Worm (Caenorhabditis elegans) whole organism, young adult: Measurements from ENCODE around the gene K03A11.4.
"Not testable (repeated sequence)": the region's sequence is repeated elsewhere in the genome, so short reads cannot be mapped to it uniquely, and the experiment has no call there.

Experiments
- B0261.1 ChIP-seq: sonication (generic microtip); optimal IDR thresholded peaks from 2 replicates; lab custom pipeline; 2016; ENCODE audit warnings: mild to moderate bottlenecking, missing genetic modification characterization, moderate library complexity, missing compliant biosample characterization
- C17E4.6 ChIP-seq: fragments of 200-800 bp; sonication (Bioruptor generic); IDR thresholded peaks from 2 replicates; pipeline ENCODE4 v1.3.6; 2022; ENCODE audit warnings: missing genetic modification reagents, missing genetic modification characterization, missing compliant biosample characterization
- ama-1 ChIP-seq, 3 experiments: fragments of 150-350 bp in 1 of 3; sonication (generic microtip) in 2 of 3; optimal IDR thresholded peaks; 2 replicates each; lab custom pipeline; 2014 to 2018; ENCODE audit warnings: missing biosample characterization in 2 of 3, missing genetic modification characterization in 2 of 3, missing genetic modification reagents in 2 of 3
- attf-5 ChIP-seq: fragments of 200-800 bp; sonication (Bioruptor generic); optimal IDR thresholded peaks from 2 replicates; lab custom pipeline; 2018; ENCODE audit warnings: mild to moderate bottlenecking, missing genetic modification characterization, missing compliant biosample characterization
- efl-1 ChIP-seq: fragments of 150-350 bp; optimal IDR thresholded peaks from 2 replicates; lab custom pipeline; 2014; ENCODE audit warnings: missing biosample characterization, missing genetic modification reagents, missing genetic modification characterization
- mxl-1 ChIP-seq: sonication (generic microtip); optimal IDR thresholded peaks from 2 replicates; lab custom pipeline; 2016; ENCODE audit warnings: missing genetic modification characterization, missing compliant biosample characterization
- pha-4 ChIP-seq: fragments of 150-350 bp; sonication (generic microtip); optimal IDR thresholded peaks from 2 replicates; lab custom pipeline; 2014; ENCODE audit warnings: missing biosample characterization, missing genetic modification reagents, missing genetic modification characterization
- sptf-2 ChIP-seq: fragments of 200-800 bp; sonication (Bioruptor generic); optimal IDR thresholded peaks from 2 replicates; lab custom pipeline; 2018; ENCODE audit warnings: mild to moderate bottlenecking, missing genetic modification characterization, missing compliant biosample characterization
- unc-62 ChIP-seq: fragments of 150-350 bp; optimal IDR thresholded peaks from 2 replicates; lab custom pipeline; 2014; ENCODE audit warnings: missing biosample characterization, missing genetic modification reagents, missing genetic modification characterization

- TF ChIP-seq unc-62 (GFP tag; lab: Kevin White, UChicago); ama-1 (optimal IDR thresholded peaks at IDR 0.05; lab: Kevin White, UChicago); efl-1 (GFP tag; lab: Kevin White, UChicago); pha-4 (tag; lab: Kevin White, UChicago): not testable (repeated sequence)
- TF ChIP-seq sptf-2 (GFP tag; lab: Kevin White, UChicago) (peak; percentile 50), C17E4.6 (GFP tag; lab: Robert Waterston, UW) (peak; percentile 55; the same call in 1 of the 2 replicates), ama-1 (GFP tag; optimal IDR thresholded peaks at IDR 0.05; lab: Kevin White, UChicago) (peak; percentile 78 to 89), B0261.1 (tag; lab: Kevin White, UChicago) (peak; percentile 100), attf-5 (GFP tag; lab: Kevin White, UChicago) (peak; percentile 70), mxl-1 (tag; lab: Kevin White, UChicago) (peak; percentile 83)
Observed at ce11 chrX:13046324-13046723, 31.6 kb upstream of the K03A11.4 start.
